Fruit fly (Drosophila melanogaster): ENCODE results near the gene CG13284.

dm6 chr2L:16842505-16842904 lies 6.0 kb downstream of the CG13284 start:
- TF ChIP-seq CG8478 (optimal IDR thresholded peaks at IDR 0.05) (no peak), CTCF (optimal IDR thresholded peaks at IDR 0.05) (no peak)

All from S2 (cell line).